Fruit fly (Drosophila melanogaster): ENCODE data around the gene CG5618.

dm6 chr3L:20348581-20349093, 4.6 kb upstream of the CG5618 start:
- TF ChIP-seq CTCF (optimal IDR thresholded peaks at IDR 0.05), result no peak
- TF ChIP-seq CG8478 (optimal IDR thresholded peaks at IDR 0.05), result no peak
